Worm (Caenorhabditis elegans) whole organism, L4 larva: ENCODE measurements around the gene F28G4.2.

Source experiments
- F26F4.8 ChIP-seq: fragments of 200-800 bp; sonication (Bioruptor generic); conservative IDR thresholded peaks from 2 replicates; pipeline ENCODE4 v1.3.6; 2022; ENCODE audit warnings: missing genetic modification characterization, missing compliant biosample characterization
- Y48G9A.11 ChIP-seq: fragments of 200-800 bp; sonication (Bioruptor generic); IDR thresholded peaks from 2 replicates; pipeline ENCODE4 v1.3.6; 2022; ENCODE audit warnings: missing genetic modification reagents, missing genetic modification characterization, missing compliant biosample characterization
- Y5F2A.4 ChIP-seq: fragments of 200-800 bp; sonication (Bioruptor generic); optimal IDR thresholded peaks from 2 replicates; lab custom pipeline; 2018; ENCODE audit warnings: mild to moderate bottlenecking, missing genetic modification characterization, missing compliant biosample characterization
- ZK337.2 ChIP-seq: fragments of 200-800 bp; sonication (Bioruptor generic); IDR thresholded peaks from 2 replicates; pipeline ENCODE4 v1.3.6; 2022; ENCODE audit warnings: missing genetic modification reagents, missing genetic modification characterization, missing compliant biosample characterization
- ama-1 ChIP-seq: fragments of 150-350 bp; optimal IDR thresholded peaks from 2 replicates; lab custom pipeline; 2014; ENCODE audit warnings: inconsistent platforms, mixed read lengths
- ceh-82 ChIP-seq: sonication (generic microtip); optimal IDR thresholded peaks from 2 replicates; lab custom pipeline; 2017; ENCODE audit warnings: missing biosample characterization, missing genetic modification characterization
- hmg-1.1 ChIP-seq: fragments of 200-800 bp; sonication (Bioruptor generic); IDR thresholded peaks from 2 replicates; pipeline ENCODE4 v1.3.6; 2022; ENCODE audit warnings: missing genetic modification reagents, missing genetic modification characterization, missing compliant biosample characterization
- jun-1 ChIP-seq: fragments of 150-350 bp; optimal IDR thresholded peaks from 2 replicates; lab custom pipeline; 2014; ENCODE audit warnings: missing biosample characterization, missing genetic modification reagents, missing genetic modification characterization
- mxl-3 ChIP-seq: fragments of 200-800 bp; sonication (Bioruptor generic); optimal IDR thresholded peaks from 2 replicates; lab custom pipeline; 2018; ENCODE audit warnings: mild to moderate bottlenecking, missing genetic modification characterization, missing compliant biosample characterization
- pqm-1 ChIP-seq: sonication (generic microtip); optimal IDR thresholded peaks from 2 replicates; lab custom pipeline; 2017; ENCODE audit warnings: missing biosample characterization, missing genetic modification characterization
- snpc-4 ChIP-seq: fragments of 150-350 bp; optimal IDR thresholded peaks from 2 replicates; lab custom pipeline; 2014; ENCODE audit warnings: missing biosample characterization, missing genetic modification characterization
- zfp-2 ChIP-seq: sonication (generic microtip); optimal IDR thresholded peaks from 2 replicates; lab custom pipeline; 2016; ENCODE audit warnings: mild to moderate bottlenecking, missing genetic modification characterization, missing compliant biosample characterization

DNA sequence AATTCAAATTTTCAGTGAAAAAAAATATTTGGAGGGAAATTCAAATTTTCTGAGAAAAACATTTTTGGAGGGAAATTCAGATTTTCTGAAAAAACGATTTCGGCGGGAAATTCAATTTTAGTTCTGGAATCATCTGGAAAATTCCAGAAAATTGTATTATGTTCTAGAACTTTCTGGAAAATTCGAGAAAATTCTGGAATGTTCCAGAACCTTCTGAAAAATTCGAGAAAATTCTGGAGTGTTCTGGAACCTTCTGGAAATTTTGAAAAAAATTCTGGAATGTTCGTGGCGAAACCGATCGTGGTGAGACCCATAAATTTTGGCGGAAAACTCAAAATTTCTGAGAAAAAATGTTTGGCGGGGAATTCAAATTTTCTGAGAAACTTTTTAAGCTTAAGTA lies 40.0 kb upstream of the F28G4.2 start:
- no peak for TF ChIP-seq ZK337.2 (GFP tag; lab: Robert Waterston, UW)
- TF ChIP-seq zfp-2 = no peak
- TF ChIP-seq Y5F2A.4 (GFP tag; lab: Kevin White, UChicago) = no peak
- no peak for TF ChIP-seq Y48G9A.11 (GFP tag; lab: Robert Waterston, UW)
- no peak for TF ChIP-seq ceh-82
- TF ChIP-seq ama-1 (lab: Kevin White, UChicago) = no peak
- TF ChIP-seq hmg-1.1 (GFP tag; lab: Robert Waterston, UW) = no peak
- no peak for TF ChIP-seq mxl-3 (GFP tag; lab: Kevin White, UChicago)
- TF ChIP-seq pqm-1 (tag; lab: Kevin White, UChicago) = no peak
- no peak for TF ChIP-seq snpc-4
- TF ChIP-seq F26F4.8 (GFP tag; lab: Robert Waterston, UW) = no peak
- no peak for TF ChIP-seq jun-1 (tag; lab: Kevin White, UChicago)
